Worm (Caenorhabditis elegans): ENCODE data around the gene hcp-2.

hcp-2 gene

ce11 chrV:9664620-9665019 lies 19.0 kb downstream of the hcp-2 start:
- TF ChIP-seq B0310.2 (tag; optimal IDR thresholded peaks at IDR 0.05): no peak
- TF ChIP-seq ceh-13 (GFP tag; optimal IDR thresholded peaks at IDR 0.05): no peak
- TF ChIP-seq hmbx-1 (tag; optimal IDR thresholded peaks at IDR 0.05): no peak
- TF ChIP-seq ets-7 (tag; optimal IDR thresholded peaks at IDR 0.05): no peak
- no peak for TF ChIP-seq sea-1 (GFP tag; conservative IDR thresholded peaks at IDR 0.05)
- no peak for TF ChIP-seq tbx-37 (GFP tag; conservative IDR thresholded peaks at IDR 0.05)
- no peak for TF ChIP-seq aly-1 (tag; optimal IDR thresholded peaks at IDR 0.05)
- no peak for TF ChIP-seq scrt-1 (GFP tag; IDR thresholded peaks at IDR 0.05)
- TF ChIP-seq ama-1 (optimal IDR thresholded peaks at IDR 0.05): no peak
- TF ChIP-seq flt-1 (GFP tag; IDR thresholded peaks at IDR 0.05): no peak
- no peak for TF ChIP-seq hnd-1 (tag; optimal IDR thresholded peaks at IDR 0.05)
- no peak for TF ChIP-seq F13C5.2 (tag; optimal IDR thresholded peaks at IDR 0.05)
- TF ChIP-seq tra-4 (tag; optimal IDR thresholded peaks at IDR 0.05): no peak
- TF ChIP-seq pes-1 (GFP tag; IDR thresholded peaks at IDR 0.05): no peak
- no peak for TF ChIP-seq tbx-11 (GFP tag; IDR thresholded peaks at IDR 0.05)

DNA sequence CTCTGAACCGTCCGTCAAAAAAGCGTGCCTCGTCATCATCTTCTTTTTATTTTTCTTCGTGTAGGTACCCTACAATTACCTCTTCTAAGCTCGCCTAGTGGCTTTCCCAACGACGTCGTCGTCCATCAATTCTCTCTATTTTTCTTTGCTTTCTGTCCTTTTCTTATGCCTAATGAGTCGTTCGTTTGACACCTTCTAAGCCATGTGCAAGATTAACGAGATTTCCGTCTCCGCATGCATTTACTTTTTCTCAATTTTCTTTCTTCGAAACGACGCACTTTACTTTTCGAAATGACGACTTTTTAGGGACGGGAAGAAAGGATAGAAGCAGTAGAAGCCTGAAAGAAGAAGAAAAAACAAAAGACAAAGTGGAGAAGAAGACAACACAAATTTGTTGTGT lies 20.7 kb downstream of the hcp-2 start, which contains the start of gene ZK287.1:
TSS of gene ZK287.1 (plus strand) at position 301 of the 400 bp plus-strand sequence.
- no peak for TF ChIP-seq tra-4 (tag; optimal IDR thresholded peaks at IDR 0.05)
- no peak for TF ChIP-seq scrt-1 (GFP tag; IDR thresholded peaks at IDR 0.05)
- TF ChIP-seq sea-1 (GFP tag; conservative IDR thresholded peaks at IDR 0.05): no peak
- no peak for TF ChIP-seq tbx-11 (GFP tag; IDR thresholded peaks at IDR 0.05)
- no peak for TF ChIP-seq ets-7 (tag; optimal IDR thresholded peaks at IDR 0.05)
- no peak for TF ChIP-seq tbx-37 (GFP tag; conservative IDR thresholded peaks at IDR 0.05)
- TF ChIP-seq B0310.2 (tag; optimal IDR thresholded peaks at IDR 0.05): no peak
- no peak for TF ChIP-seq aly-1 (tag; optimal IDR thresholded peaks at IDR 0.05)
- TF ChIP-seq hmg-4 (GFP tag; optimal IDR thresholded peaks at IDR 0.05): no peak
- no peak for TF ChIP-seq ama-1 (optimal IDR thresholded peaks at IDR 0.05)
- no peak for TF ChIP-seq ceh-36 (tag; optimal IDR thresholded peaks at IDR 0.05)
- TF ChIP-seq ceh-13 (GFP tag; optimal IDR thresholded peaks at IDR 0.05): no peak
- no peak for TF ChIP-seq pes-1 (GFP tag; IDR thresholded peaks at IDR 0.05)
- no peak for TF ChIP-seq hmbx-1 (tag; optimal IDR thresholded peaks at IDR 0.05)
- TF ChIP-seq hnd-1 (tag; optimal IDR thresholded peaks at IDR 0.05): no peak

DNA sequence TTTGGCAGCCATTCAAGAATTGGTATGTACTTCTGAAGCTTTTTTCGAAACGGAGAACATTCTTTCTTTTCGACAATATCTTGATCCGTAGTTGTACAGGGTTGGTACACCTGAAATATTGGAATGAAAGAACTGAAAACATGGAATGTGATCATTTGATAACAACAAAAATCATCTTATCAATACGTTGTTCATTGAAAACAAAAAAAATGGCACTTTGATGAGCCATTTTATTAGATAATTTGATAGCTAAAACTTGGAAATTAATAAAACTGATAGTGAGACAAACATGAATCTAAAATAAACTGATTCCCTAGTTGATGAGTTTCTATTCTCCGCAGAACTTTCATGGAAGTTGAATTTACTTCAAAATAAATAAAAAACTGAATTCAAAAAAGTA lies 26.8 kb downstream of the hcp-2 start:
- no peak for TF ChIP-seq F13C5.2 (tag; optimal IDR thresholded peaks at IDR 0.05)
- no peak for TF ChIP-seq scrt-1 (GFP tag; IDR thresholded peaks at IDR 0.05)
- TF ChIP-seq hnd-1 (tag; optimal IDR thresholded peaks at IDR 0.05): no peak
- TF ChIP-seq B0310.2 (tag; optimal IDR thresholded peaks at IDR 0.05): no peak
- no peak for TF ChIP-seq ceh-36 (tag; optimal IDR thresholded peaks at IDR 0.05)
- TF ChIP-seq flt-1 (GFP tag; IDR thresholded peaks at IDR 0.05): no peak
- no peak for TF ChIP-seq pes-1 (GFP tag; IDR thresholded peaks at IDR 0.05)
- TF ChIP-seq ceh-13 (GFP tag; optimal IDR thresholded peaks at IDR 0.05): no peak
- TF ChIP-seq sea-1 (GFP tag; conservative IDR thresholded peaks at IDR 0.05): no peak
- no peak for TF ChIP-seq tbx-11 (GFP tag; IDR thresholded peaks at IDR 0.05)
- no peak for TF ChIP-seq aly-1 (tag; optimal IDR thresholded peaks at IDR 0.05)
- no peak for TF ChIP-seq ama-1 (optimal IDR thresholded peaks at IDR 0.05)
- no peak for TF ChIP-seq ets-7 (tag; optimal IDR thresholded peaks at IDR 0.05)
- no peak for TF ChIP-seq hmbx-1 (tag; optimal IDR thresholded peaks at IDR 0.05)
- no peak for TF ChIP-seq tra-4 (tag; optimal IDR thresholded peaks at IDR 0.05)
- no peak for TF ChIP-seq hmg-4 (GFP tag; optimal IDR thresholded peaks at IDR 0.05)

ce11 chrV:9673199-9673843 lies 27.7 kb downstream of the hcp-2 start, which contains the start of gene sulp-8:
TSS of gene sulp-8 (minus strand) at chrV:9673667.
- TF ChIP-seq tra-4 (tag; optimal IDR thresholded peaks at IDR 0.05) (no peak), ceh-36 (tag; optimal IDR thresholded peaks at IDR 0.05) (no peak), ets-7 (tag; optimal IDR thresholded peaks at IDR 0.05) (no peak)

- no peak for TF ChIP-seq pes-1 (GFP tag; IDR thresholded peaks at IDR 0.05)
- TF ChIP-seq aly-1 (tag; optimal IDR thresholded peaks at IDR 0.05): no peak
- no peak for TF ChIP-seq ama-1 (optimal IDR thresholded peaks at IDR 0.05)
- TF ChIP-seq F13C5.2 (tag; optimal IDR thresholded peaks at IDR 0.05): no peak
- TF ChIP-seq hmg-4 (GFP tag; optimal IDR thresholded peaks at IDR 0.05): no peak
- no peak for TF ChIP-seq ceh-13 (GFP tag; optimal IDR thresholded peaks at IDR 0.05)
- no peak for TF ChIP-seq tra-4 (tag; optimal IDR thresholded peaks at IDR 0.05)
- no peak for TF ChIP-seq hnd-1 (tag; optimal IDR thresholded peaks at IDR 0.05)
- no peak for TF ChIP-seq B0310.2 (tag; optimal IDR thresholded peaks at IDR 0.05)
These were observed 32.3 kb downstream of the hcp-2 start, which contains the start of gene cthd-1 for ce11 chrV:9677977-9678376. TSS of gene cthd-1 (plus strand) at chrV:9678277.

DNA sequence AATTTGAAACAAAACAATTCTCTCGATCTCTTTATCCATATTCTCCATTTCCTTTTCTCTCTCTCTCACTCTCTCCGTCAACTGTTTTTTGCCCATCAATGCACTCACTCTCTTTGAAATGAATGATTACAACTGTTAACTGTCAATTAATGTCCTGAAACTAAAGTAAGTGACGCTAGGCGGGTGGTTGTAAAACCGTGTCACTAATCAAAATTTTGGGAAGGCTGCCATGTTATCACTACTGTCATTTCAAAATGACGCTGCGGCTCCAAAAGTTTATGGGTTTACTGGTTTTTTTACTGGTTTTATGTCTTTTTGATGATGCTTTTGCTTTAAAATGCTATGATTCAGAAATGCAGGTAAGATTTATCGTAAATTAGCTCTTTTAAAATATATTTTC lies 33.5 kb downstream of the hcp-2 start, which contains the start of gene ZK287.9:
TSS of gene ZK287.9 (plus strand) at position 192 of the 400 bp plus-strand sequence.
- TF ChIP-seq flt-1 (GFP tag; IDR thresholded peaks at IDR 0.05) (no peak), ama-1 (optimal IDR thresholded peaks at IDR 0.05) (no peak), ets-7 (tag; optimal IDR thresholded peaks at IDR 0.05) (no peak), hmbx-1 (tag; optimal IDR thresholded peaks at IDR 0.05) (no peak), tbx-37 (GFP tag; conservative IDR thresholded peaks at IDR 0.05) (no peak), ceh-13 (GFP tag; optimal IDR thresholded peaks at IDR 0.05) (no peak), tbx-11 (GFP tag; IDR thresholded peaks at IDR 0.05) (no peak), hnd-1 (tag; optimal IDR thresholded peaks at IDR 0.05) (no peak), pes-1 (GFP tag; IDR thresholded peaks at IDR 0.05) (no peak), hmg-4 (GFP tag; optimal IDR thresholded peaks at IDR 0.05) (no peak), scrt-1 (GFP tag; IDR thresholded peaks at IDR 0.05) (no peak), B0310.2 (tag; optimal IDR thresholded peaks at IDR 0.05) (no peak), F13C5.2 (tag; optimal IDR thresholded peaks at IDR 0.05) (no peak), tra-4 (tag; optimal IDR thresholded peaks at IDR 0.05) (no peak)

DNA sequence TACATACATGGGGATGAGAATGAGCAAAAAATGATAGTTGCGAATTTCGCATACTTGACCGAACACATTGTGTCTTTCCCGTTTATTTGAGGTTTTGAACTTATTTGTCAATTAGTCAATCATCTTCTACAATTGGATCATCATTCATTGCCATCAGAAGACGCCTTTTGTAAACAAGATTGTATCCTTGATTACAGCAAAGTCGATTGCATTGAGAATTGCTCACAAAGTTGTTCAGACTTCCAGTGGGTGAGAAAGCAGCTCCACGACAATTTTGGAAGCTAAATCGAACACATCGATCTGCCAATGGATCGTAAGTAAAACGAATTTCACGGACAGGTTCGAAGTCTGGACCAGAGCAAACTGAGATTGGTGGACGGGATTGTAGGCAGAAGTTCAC lies 34.6 kb downstream of the hcp-2 start:
- TF ChIP-seq hmbx-1 (tag; optimal IDR thresholded peaks at IDR 0.05) (no peak), ets-7 (tag; optimal IDR thresholded peaks at IDR 0.05) (no peak), flt-1 (GFP tag; IDR thresholded peaks at IDR 0.05) (no peak), ceh-13 (GFP tag; optimal IDR thresholded peaks at IDR 0.05) (no peak), tbx-37 (GFP tag; conservative IDR thresholded peaks at IDR 0.05) (no peak)

Measured in whole organism, early embryonic.